Worm (Caenorhabditis elegans): Measurements from ENCODE around the gene rpl-26.

DNA sequence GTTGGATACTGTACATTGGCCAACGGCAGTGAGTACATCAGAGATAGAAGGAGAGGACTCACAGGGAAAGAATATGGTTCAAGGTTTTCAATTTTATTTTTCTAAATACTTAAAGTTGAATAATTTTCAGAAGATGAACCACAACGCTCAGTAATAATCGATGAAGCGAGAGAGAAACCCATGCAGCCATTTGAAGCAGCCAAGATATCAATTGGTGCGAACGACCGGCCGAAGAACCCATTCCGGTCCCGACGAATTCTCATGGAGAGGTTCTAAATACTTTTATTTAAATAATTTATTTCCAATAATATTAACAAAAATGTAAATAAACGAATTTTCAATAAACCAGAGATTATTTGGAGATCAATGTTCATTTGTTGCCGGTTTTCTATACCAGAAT lies 2.4 kb upstream of the rpl-26 start, which contains the start of gene pigg-1:
- no peak for TF ChIP-seq med-1 (GFP tag; optimal IDR thresholded peaks at IDR 0.05; ENCODE audit: insufficient read depth)
- no peak for TF ChIP-seq T22C8.4 (GFP tag; IDR thresholded peaks at IDR 0.05)
- no peak for TF ChIP-seq ztf-23 (GFP tag; IDR thresholded peaks at IDR 0.05)
- no peak for TF ChIP-seq klf-2 (GFP tag; conservative IDR thresholded peaks at IDR 0.05)
- no peak for TF ChIP-seq tab-1 (GFP tag; IDR thresholded peaks at IDR 0.05)
